Worm (Caenorhabditis elegans): Measurements from ENCODE around the gene F54B11.5.

The F54B11.5 gene

ce11 chrX:13600136-13600535 lies 4.3 kb upstream of the F54B11.5 start, which contains the start of gene F54B11.7:
F54B11.7 (plus strand) TSS chrX:13600436.
- no peak for TF ChIP-seq unc-62 (GFP tag; optimal IDR thresholded peaks at IDR 0.05)

DNA sequence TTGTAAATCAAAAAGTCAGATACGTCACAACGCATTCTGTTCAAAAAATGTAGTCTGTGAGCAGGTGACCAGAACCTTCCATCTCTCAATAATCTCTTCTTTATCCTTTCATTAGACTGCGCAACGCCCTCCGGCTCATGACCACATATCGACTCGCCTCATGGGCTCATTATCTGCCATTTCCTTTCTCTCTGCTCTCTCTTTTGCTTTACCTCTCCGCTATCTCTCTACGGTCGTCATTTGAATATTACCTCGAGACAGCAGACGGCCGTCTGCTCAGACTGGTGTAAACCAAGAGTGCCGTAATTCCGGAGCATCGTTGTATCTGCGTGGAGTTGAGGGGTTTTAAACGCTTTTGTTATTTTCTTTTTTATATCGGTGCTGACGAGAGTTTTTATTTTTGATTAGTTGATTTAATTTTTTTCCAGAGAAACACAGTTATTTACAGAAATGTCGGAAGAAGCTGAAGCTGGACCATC lies 2.2 kb upstream of the F54B11.5 start, which contains the start of gene bra-1:
Gene bra-1, plus strand, starts transcription at position 429 of the 479 bp plus-strand sequence.
- TF ChIP-seq unc-62 (GFP tag; optimal IDR thresholded peaks at IDR 0.05) = no peak

DNA sequence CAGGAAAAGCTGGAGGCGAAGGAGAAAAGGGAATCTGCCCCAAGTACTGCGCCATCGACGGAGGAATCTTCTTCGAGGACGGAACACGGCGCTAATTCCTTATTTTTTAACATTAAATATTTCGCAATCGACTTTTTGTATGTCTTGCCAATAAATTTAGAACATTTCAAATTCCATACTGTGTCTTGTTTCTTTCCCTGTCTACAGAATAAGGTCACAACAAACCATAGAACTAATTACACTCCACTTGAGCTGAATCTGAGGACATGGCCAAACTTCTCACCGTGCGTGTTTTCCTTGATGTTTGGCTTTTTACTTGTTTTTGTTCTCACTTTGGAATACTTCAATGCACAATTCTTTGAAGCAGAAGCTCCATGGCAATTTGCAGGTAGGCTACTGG lies 3.5 kb downstream of the F54B11.5 start, which contains the start of gene F54B11.4:
Gene F54B11.4, plus strand, starts transcription at position 301 of the 400 bp plus-strand sequence.
- TF ChIP-seq unc-62 (GFP tag; optimal IDR thresholded peaks at IDR 0.05) = no peak

DNA sequence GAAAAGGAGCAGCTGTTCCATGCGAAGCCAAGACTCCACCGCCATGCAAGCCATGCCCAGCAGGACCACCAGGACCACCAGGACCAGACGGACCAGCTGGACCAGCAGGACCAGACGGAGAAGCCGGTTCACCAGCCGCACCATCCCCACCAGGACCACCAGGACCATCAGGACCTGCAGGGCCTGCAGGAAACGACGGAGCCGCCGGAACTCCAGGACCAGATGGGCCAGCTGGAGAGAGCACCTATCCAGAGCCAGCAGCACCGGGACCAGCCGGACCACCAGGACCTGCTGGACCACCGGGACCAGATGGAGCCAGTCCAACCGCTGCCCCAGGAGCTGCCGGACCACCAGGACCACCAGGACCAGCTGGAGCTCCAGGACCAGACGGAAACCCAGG lies 3.9 kb downstream of the F54B11.5 start:
- TF ChIP-seq unc-62 (GFP tag; optimal IDR thresholded peaks at IDR 0.05) = no peak

ce11 chrX:13591175-13591574 lies 4.7 kb downstream of the F54B11.5 start, which contains the start of gene col-44:
col-44 (plus strand) TSS chrX:13591475.
- TF ChIP-seq unc-62 (GFP tag; optimal IDR thresholded peaks at IDR 0.05) = no peak

- TF ChIP-seq unc-62 (GFP tag; optimal IDR thresholded peaks at IDR 0.05) = no peak
These were observed 5.2 kb downstream of the F54B11.5 start for ce11 chrX:13590688-13591087.

- no peak for TF ChIP-seq unc-62 (GFP tag; optimal IDR thresholded peaks at IDR 0.05)
These were observed 6.1 kb downstream of the F54B11.5 start, which contains the start of gene col-9 for ce11 chrX:13589735-13590134. col-9 (plus strand) TSS chrX:13590035.

DNA sequence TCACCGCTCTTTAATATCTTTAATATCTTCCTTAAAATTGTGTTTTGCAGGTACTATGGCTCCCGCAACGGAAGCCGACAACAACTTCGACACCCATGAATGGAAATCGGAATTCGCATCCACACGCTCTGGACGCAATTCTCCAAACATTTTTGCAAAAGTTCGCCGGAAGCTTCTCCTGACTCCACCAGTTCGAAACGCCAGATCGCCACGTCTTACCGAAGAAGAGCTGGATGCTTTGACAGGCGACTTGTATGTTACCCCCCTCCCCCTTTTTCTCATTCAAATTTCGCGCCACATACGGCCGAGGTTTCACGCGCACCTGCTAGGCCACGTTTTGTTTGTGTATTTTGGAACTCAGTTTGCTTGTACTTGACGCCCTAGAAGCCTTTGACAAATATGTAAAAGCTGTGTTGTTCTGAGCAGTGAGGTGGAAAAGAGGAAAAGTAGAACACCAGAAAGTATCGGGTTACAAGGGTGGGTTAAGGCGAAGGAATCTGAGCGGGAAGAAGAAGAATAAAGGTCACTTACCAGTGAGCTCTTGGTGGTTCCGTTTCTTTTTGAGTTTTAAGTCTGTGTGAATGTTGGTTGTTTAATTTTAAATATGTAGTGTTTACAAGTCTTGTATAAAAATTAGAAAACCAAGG lies 11.0 kb downstream of the F54B11.5 start, which contains the start of gene unc-84:
Gene unc-84, plus strand, starts transcription at position 51 of the 647 bp plus-strand sequence.
- TF ChIP-seq unc-62 (GFP tag; optimal IDR thresholded peaks at IDR 0.05) = no peak

DNA sequence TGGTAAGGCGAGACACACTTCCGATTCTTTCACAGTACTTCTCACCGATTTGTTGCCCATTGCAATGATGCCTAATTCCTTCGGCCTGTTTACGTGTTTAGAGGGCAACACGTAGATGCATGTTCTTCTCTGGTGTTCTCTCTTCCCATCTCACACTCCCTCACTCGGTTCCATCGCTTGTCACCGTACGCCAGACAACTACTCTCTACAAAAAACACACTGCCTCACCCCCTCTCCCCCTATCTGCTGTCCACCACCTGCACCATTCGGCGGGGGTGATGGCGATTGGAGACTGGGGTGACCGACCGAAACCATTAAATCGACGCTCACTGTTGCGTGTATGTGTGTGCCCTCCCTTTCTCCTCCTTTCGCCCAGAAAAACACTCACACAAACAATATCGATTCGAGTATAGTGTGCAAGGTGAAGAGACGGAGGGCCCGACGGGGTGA lies 11.9 kb downstream of the F54B11.5 start:
- no peak for TF ChIP-seq unc-62 (GFP tag; optimal IDR thresholded peaks at IDR 0.05)

DNA sequence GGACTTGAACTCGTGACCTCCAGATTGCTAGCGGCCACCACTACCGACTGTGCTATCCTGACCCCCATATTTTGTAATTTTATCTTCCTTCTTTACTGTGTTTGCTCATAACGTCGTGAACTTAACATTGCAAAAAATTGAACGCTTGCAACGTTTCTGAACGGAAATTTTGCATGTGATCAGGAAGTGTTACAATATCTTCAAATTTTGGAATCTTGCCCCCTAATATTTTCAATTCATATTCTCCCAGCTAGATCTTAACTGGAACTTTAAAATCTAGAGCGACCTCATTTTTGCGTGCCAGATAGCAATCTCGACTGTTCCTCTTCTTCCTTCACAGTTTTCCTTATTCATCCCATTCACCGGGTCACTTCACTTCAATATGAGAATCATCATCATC lies 14.0 kb downstream of the F54B11.5 start, which contains the start of gene F54B11.10:
Gene F54B11.10, plus strand, starts transcription at position 301 of the 400 bp plus-strand sequence.
- TF ChIP-seq unc-62 (GFP tag; optimal IDR thresholded peaks at IDR 0.05) = no peak

DNA sequence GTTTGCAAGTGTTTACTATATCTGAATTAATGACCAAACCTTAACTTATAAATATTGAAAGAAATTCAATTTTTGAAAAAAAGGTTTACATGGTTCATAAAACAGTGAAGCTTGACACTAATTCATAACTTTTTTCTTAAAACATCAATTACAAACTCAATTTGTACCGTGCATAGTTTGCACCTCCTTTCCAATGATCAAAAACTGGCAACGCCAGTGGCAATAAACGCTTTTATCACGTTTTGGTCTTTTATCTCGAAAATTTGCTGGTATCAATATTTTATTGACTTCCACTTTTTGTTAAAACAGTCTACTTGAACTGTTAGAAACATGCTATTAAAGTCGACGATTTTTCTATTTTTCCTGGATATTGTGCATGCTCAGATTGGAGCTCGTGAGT lies 17.4 kb downstream of the F54B11.5 start, which contains the start of gene F54B11.11:
Gene F54B11.11, plus strand, starts transcription at position 301 of the 400 bp plus-strand sequence.
- no peak for TF ChIP-seq unc-62 (GFP tag; optimal IDR thresholded peaks at IDR 0.05)

ce11 chrX:13574029-13574428 lies 21.8 kb downstream of the F54B11.5 start:
- no peak for TF ChIP-seq unc-62 (GFP tag; optimal IDR thresholded peaks at IDR 0.05)

DNA sequence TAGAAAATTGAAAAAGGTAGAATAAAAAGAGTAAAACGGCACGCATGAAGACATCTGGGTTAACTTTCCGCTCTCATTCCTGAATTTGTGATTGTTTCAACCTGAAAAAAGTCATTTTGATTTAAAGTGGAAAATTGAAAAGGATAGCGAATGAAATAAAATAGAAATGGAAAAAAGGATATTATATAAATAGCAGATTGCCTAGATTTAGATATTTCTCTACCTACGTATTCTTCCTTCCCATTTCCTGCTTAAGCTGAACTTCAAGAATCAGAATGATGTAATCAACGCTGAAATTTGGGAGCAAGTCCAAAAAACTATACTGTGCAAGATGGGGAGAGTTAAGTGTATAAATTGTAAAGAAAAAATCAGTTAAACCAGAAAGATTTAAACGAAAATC lies 26.0 kb downstream of the F54B11.5 start, which contains the start of gene R01E6.7:
Gene R01E6.7, minus strand, starts transcription at position 101 of the 400 bp plus-strand sequence.
- TF ChIP-seq unc-62 (GFP tag; optimal IDR thresholded peaks at IDR 0.05) = no peak

ce11 chrX:13566436-13566835 lies 29.4 kb downstream of the F54B11.5 start, which contains the start of gene R01E6.2:
R01E6.2 (minus strand) TSS chrX:13566536.
- no peak for TF ChIP-seq unc-62 (GFP tag; optimal IDR thresholded peaks at IDR 0.05)

- TF ChIP-seq unc-62 (GFP tag; optimal IDR thresholded peaks at IDR 0.05) = no peak
These were observed 33.9 kb downstream of the F54B11.5 start for ce11 chrX:13561954-13562353.

DNA sequence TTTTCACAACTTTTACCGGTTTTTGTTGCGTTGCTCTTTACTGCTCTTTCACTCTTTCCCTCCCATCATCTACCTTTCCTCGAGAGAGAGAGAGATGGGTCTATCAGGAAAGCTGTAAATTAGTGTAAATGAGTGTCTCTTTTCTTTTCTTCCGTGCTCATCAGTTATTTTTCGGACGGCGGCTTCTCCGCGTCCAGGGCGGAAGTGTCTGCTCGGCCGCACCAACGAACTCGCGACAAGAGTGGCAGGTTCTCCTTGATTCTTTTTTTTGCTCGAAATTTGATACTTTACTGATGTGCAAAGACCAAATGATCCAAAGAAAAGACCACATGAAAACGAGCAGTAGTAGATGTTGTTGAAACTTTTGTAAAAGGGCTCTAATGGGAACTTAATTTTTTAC lies 37.2 kb downstream of the F54B11.5 start:
- no peak for TF ChIP-seq unc-62 (GFP tag; optimal IDR thresholded peaks at IDR 0.05)

DNA sequence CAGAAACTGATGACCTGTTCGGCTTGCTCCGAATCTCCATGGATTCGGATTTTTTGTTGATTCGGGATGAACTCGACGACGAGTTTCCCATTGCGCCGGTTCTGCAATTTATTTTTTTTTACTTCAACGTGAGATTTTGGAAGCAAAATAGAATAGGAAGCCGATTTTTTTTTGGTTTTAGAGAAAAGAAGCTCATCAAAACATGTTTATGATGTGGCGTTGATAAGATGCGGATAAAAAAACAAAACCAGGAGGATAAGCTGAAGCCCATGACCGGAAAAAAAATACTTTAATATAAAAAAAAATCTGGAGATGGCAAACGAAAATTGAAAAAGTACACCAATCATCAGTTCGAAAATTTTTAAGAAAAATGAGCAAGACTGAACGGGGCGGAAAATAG lies 39.8 kb downstream of the F54B11.5 start, which contains the start of gene glb-20:
Gene glb-20, minus strand, starts transcription at position 101 of the 400 bp plus-strand sequence.
- TF ChIP-seq unc-62 (GFP tag; optimal IDR thresholded peaks at IDR 0.05) = no peak

All from whole organism, dauer.